Worm (Caenorhabditis elegans): Measurements from ENCODE around the gene C32A9.1.

- TF ChIP-seq jun-1 (tag; optimal IDR thresholded peaks at IDR 0.05) (no peak), pha-4 (tag; optimal IDR thresholded peaks at IDR 0.05) (no peak), ZK546.5 (tag; optimal IDR thresholded peaks at IDR 0.05) (no peak), nhr-77 (tag; optimal IDR thresholded peaks at IDR 0.05) (no peak), zag-1 (tag; optimal IDR thresholded peaks at IDR 0.05) (no peak), skn-1 (tag; optimal IDR thresholded peaks at IDR 0.05) (no peak), ama-1 (optimal IDR thresholded peaks at IDR 0.05) (no peak), nhr-12 (tag; optimal IDR thresholded peaks at IDR 0.05) (no peak), unc-62 (GFP tag; optimal IDR thresholded peaks at IDR 0.05) (no peak), tbx-2 (tag; optimal IDR thresholded peaks at IDR 0.05) (no peak), sea-2 (GFP tag; optimal IDR thresholded peaks at IDR 0.05) (no peak), pqm-1 (tag; optimal IDR thresholded peaks at IDR 0.05) (no peak), nhr-28 (tag; optimal IDR thresholded peaks at IDR 0.05) (no peak), lin-15B (tag; optimal IDR thresholded peaks at IDR 0.05) (no peak)
These were observed 17.2 kb upstream of the C32A9.1 start for ce11 chrX:10277118-10277517.

All from whole organism, L3 larva.